Fruit fly (Drosophila melanogaster) whole organism, wandering third instar larva: ENCODE measurements around the gene Unc50.

Source experiments
- Abd-B ChIP-seq: fragments of >200 bp; optimal IDR thresholded peaks from 2 replicates; lab custom pipeline; 2017; ENCODE audit warnings: missing biosample characterization, missing genetic modification characterization
- CG32264 ChIP-seq: fragments of 200-800 bp; sonication (Bioruptor generic); optimal IDR thresholded peaks from 2 replicates; lab custom pipeline; 2016; ENCODE audit warnings: missing biosample characterization, missing genetic modification characterization
- CG9705 ChIP-seq: fragments of 200-800 bp; sonication (Bioruptor generic); optimal IDR thresholded peaks from 2 replicates; lab custom pipeline; 2018; ENCODE audit warnings: missing biosample characterization, mild to moderate bottlenecking, missing genetic modification characterization
- Dfd ChIP-seq: fragments of >200 bp; optimal IDR thresholded peaks from 2 replicates; lab custom pipeline; 2017; ENCODE audit warnings: missing biosample characterization, missing genetic modification characterization
- Dif ChIP-seq: fragments of 200-275, 200-300 bp; sonication (Bioruptor generic); optimal IDR thresholded peaks from 2 replicates; lab custom pipeline; 2018; ENCODE audit warnings: missing biosample characterization, missing genetic modification characterization; ENCODE audit not compliant: partially characterized antibody
- GATAd ChIP-seq: sonication (Bioruptor generic); optimal IDR thresholded peaks from 2 replicates; lab custom pipeline; 2016; ENCODE audit warnings: missing biosample characterization, missing genetic modification characterization
- HLH106 ChIP-seq: fragments of 200-800 bp; optimal IDR thresholded peaks from 3 replicates; lab custom pipeline; 2019; ENCODE audit warnings: missing biosample characterization, mild to moderate bottlenecking, missing genetic modification characterization, moderate library complexity
- Hnf4 ChIP-seq: fragments of 200-800 bp; sonication (Bioruptor generic); optimal IDR thresholded peaks from 2 replicates; lab custom pipeline; 2016; ENCODE audit warnings: missing biosample characterization, mild to moderate bottlenecking, missing genetic modification characterization
- Hr78 ChIP-seq: fragments of >200 bp; optimal IDR thresholded peaks from 2 replicates; lab custom pipeline; 2017; ENCODE audit warnings: missing biosample characterization, missing genetic modification characterization
- Hr83 ChIP-seq: fragments of 200-300 bp; sonication (Bioruptor generic); optimal IDR thresholded peaks from 2 replicates; lab custom pipeline; 2016; ENCODE audit warnings: missing biosample characterization, mild to moderate bottlenecking, missing genetic modification characterization, moderate library complexity; ENCODE audit not compliant: poor library complexity, severe bottlenecking
- Jra ChIP-seq: sonication (Bioruptor generic); optimal IDR thresholded peaks from 2 replicates; lab custom pipeline; 2016; ENCODE audit warnings: missing biosample characterization, missing genetic modification characterization
- Mio ChIP-seq: sonication (Bioruptor generic); optimal IDR thresholded peaks from 2 replicates; lab custom pipeline; 2016; ENCODE audit warnings: missing biosample characterization, missing genetic modification characterization
- Myc ChIP-seq: fragments of >200 bp; optimal IDR thresholded peaks from 2 replicates; lab custom pipeline; 2017
- N ChIP-seq: fragments of >200 bp; optimal IDR thresholded peaks from 2 replicates; lab custom pipeline; 2018; ENCODE audit warnings: missing biosample characterization, missing external identifiers, missing genetic modification characterization
- OdsH ChIP-seq: fragments of 200-800 bp; sonication (Bioruptor generic); optimal IDR thresholded peaks from 2 replicates; lab custom pipeline; 2016; ENCODE audit warnings: missing biosample characterization, mild to moderate bottlenecking, missing genetic modification characterization
- Rel ChIP-seq, 2 experiments: fragments of 200-800 bp; sonication (Bioruptor generic) in 1 of 2; optimal IDR thresholded peaks; 2 replicates in 1 of 2; 3 replicates in 1 of 2; lab custom pipeline; 2016 to 2019; ENCODE audit warnings: mild to moderate bottlenecking in 2 of 2, missing biosample characterization in 2 of 2, missing genetic modification characterization in 2 of 2, moderate library complexity in 1 of 2
- Sp1 ChIP-seq: fragments of 200-800 bp; sonication (Bioruptor generic); optimal IDR thresholded peaks from 3 replicates; lab custom pipeline; 2019; ENCODE audit warnings: missing biosample characterization, mild to moderate bottlenecking, missing genetic modification characterization, moderate library complexity
- br ChIP-seq: fragments of 200-800 bp; sonication (Bioruptor generic); optimal IDR thresholded peaks from 2 replicates; lab custom pipeline; 2016; ENCODE audit warnings: missing biosample characterization, missing genetic modification characterization
- brk ChIP-seq: fragments of 200-800 bp; sonication (Bioruptor generic); optimal IDR thresholded peaks from 2 replicates; lab custom pipeline; 2016; ENCODE audit warnings: missing biosample characterization, mild to moderate bottlenecking, missing genetic modification characterization
- dl ChIP-seq, 2 experiments: fragments of 175-275, 200-275 bp in 1 of 2; fragments of 200-275 bp in 1 of 2; sonication (Bioruptor generic); optimal IDR thresholded peaks; lab custom pipeline; 2018; ENCODE audit warnings: mild to moderate bottlenecking in 2 of 2, missing biosample characterization in 2 of 2, missing genetic modification characterization in 2 of 2, moderate library complexity in 2 of 2; ENCODE audit not compliant: partially characterized antibody in 2 of 2, insufficient read depth in 1 of 2
- dmrt93B ChIP-seq: fragments of 200-800 bp; sonication (Bioruptor generic); optimal IDR thresholded peaks from 2 replicates; lab custom pipeline; 2018; ENCODE audit warnings: missing biosample characterization, mild to moderate bottlenecking, missing genetic modification characterization
- dsf ChIP-seq: sonication (Bioruptor generic); optimal IDR thresholded peaks from 2 replicates; lab custom pipeline; 2016; ENCODE audit warnings: missing biosample characterization, missing genetic modification characterization, borderline replicate concordance
- ey ChIP-seq: fragments of 200-800 bp; sonication (Bioruptor generic); optimal IDR thresholded peaks from 2 replicates; lab custom pipeline; 2016; ENCODE audit warnings: missing biosample characterization, missing genetic modification characterization
- foxo ChIP-seq, 2 experiments: fragments of 200-800 bp; sonication (Bioruptor generic); optimal IDR thresholded peaks; 2 replicates in 1 of 2; 3 replicates in 1 of 2; lab custom pipeline; 2016 to 2017; ENCODE audit warnings: missing biosample characterization in 2 of 2, missing genetic modification characterization in 2 of 2
- fru ChIP-seq: fragments of 200-800 bp; sonication (Bioruptor generic); optimal IDR thresholded peaks from 3 replicates; lab custom pipeline; 2016; ENCODE audit warnings: missing biosample characterization, mild to moderate bottlenecking, missing genetic modification characterization
- h ChIP-seq: fragments of 200-800 bp; sonication (Bioruptor generic); optimal IDR thresholded peaks from 3 replicates; lab custom pipeline; 2016; ENCODE audit warnings: missing biosample characterization, mild to moderate bottlenecking, missing genetic modification characterization
- jim ChIP-seq: fragments of 175-275, 200-325 bp; sonication (Bioruptor generic); optimal IDR thresholded peaks from 2 replicates; lab custom pipeline; 2016; ENCODE audit warnings: missing biosample characterization, mild to moderate bottlenecking, missing genetic modification characterization
- lola ChIP-seq: fragments of >200 bp; optimal IDR thresholded peaks from 2 replicates; lab custom pipeline; 2017; ENCODE audit warnings: missing biosample characterization, missing genetic modification characterization
- pan ChIP-seq: fragments of >200 bp; optimal IDR thresholded peaks from 2 replicates; lab custom pipeline; 2017
- psq ChIP-seq: fragments of 200-800 bp; sonication (Bioruptor generic); optimal IDR thresholded peaks from 3 replicates; lab custom pipeline; 2017; ENCODE audit warnings: missing biosample characterization, mild to moderate bottlenecking, missing genetic modification characterization, moderate library complexity
- rgr ChIP-seq: fragments of 200-800 bp; sonication (Bioruptor generic); optimal IDR thresholded peaks from 3 replicates; lab custom pipeline; 2016; ENCODE audit warnings: missing biosample characterization, mild to moderate bottlenecking, missing genetic modification characterization
- sage ChIP-seq: fragments of 200-800 bp; sonication (Bioruptor generic); optimal IDR thresholded peaks from 2 replicates; lab custom pipeline; 2016; ENCODE audit warnings: missing biosample characterization, mild to moderate bottlenecking, missing genetic modification characterization
- sv ChIP-seq: fragments of 200-800 bp; sonication (Bioruptor generic); optimal IDR thresholded peaks from 3 replicates; lab custom pipeline; 2016; ENCODE audit warnings: missing biosample characterization, missing genetic modification characterization
- tai ChIP-seq: sonication (Bioruptor generic); optimal IDR thresholded peaks from 2 replicates; lab custom pipeline; 2016; ENCODE audit warnings: missing biosample characterization, missing genetic modification characterization
- usp ChIP-seq: fragments of >200 bp; optimal IDR thresholded peaks from 2 replicates; lab custom pipeline; 2017; ENCODE audit warnings: missing biosample characterization, missing genetic modification characterization
- woc ChIP-seq: sonication (Bioruptor generic); optimal IDR thresholded peaks from 2 replicates; lab custom pipeline; 2016; ENCODE audit warnings: missing biosample characterization, mild to moderate bottlenecking, missing genetic modification characterization

Gene Unc50

DNA sequence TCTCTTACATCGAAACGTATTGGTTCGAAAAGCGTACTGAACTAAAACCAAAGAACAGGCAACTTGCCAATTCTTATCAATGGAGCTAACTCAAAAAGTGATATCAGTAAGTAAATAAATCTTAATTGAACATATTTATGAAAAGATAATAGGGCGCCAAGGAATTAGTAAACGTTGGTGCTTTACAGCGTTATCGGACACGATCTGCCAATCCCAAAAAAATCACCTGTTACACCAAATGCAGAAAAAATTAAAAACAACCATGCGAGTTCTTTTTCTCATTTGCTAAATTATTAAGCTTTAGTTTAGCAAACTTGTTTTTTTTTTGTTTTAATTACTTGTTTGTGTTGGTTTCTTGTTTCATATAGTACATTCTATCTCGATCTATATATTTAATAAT is 21.7 kb downstream of the Unc50 start, which contains the start of gene CG42489:
TSS of gene CG42489 (minus strand) at position 101 of the 400 bp plus-strand sequence.
- TF ChIP-seq Sp1 (GFP tag; lab: Kevin White, UChicago), result no peak
- no peak for TF ChIP-seq br
- no peak for TF ChIP-seq Hr83 (GFP tag; lab: Kevin White, UChicago)
- no peak for TF ChIP-seq Jra
- TF ChIP-seq CG32264 (GFP tag; lab: Kevin White, UChicago), result no peak
- no peak for TF ChIP-seq Rel (GFP tag; optimal IDR thresholded peaks at IDR 0.05; lab: Kevin White, UChicago)
- TF ChIP-seq Rel (tag; optimal IDR thresholded peaks at IDR 0.05; lab: Kevin White, UChicago), result no peak
- TF ChIP-seq Hr78 (GFP tag; lab: Kevin White, UChicago), result no peak

DNA sequence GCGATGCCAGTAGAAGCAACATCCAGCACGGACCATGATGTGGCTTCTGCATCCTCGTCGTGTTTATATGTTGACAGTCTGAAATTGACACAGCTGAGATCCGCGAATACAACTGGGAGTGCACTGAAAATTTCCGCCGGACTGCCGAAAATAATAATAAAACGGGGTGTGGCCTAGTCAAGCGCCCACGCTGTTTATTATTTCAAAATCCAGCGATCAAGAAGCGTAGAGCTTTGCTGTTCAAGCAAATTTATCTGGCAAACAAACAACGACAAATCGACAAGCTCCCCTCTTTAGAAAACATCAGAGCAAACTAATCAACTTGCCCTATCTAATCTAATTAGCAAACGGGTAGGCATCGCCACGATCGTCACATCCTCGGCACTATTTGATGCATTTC is 22.4 kb downstream of the Unc50 start:
- TF ChIP-seq Abd-B (no peak), ey (GFP tag; lab: Kevin White, UChicago) (no peak), Hr83 (GFP tag; lab: Kevin White, UChicago) (peak; percentile 89), Dif (GFP tag; lab: Kevin White, UChicago) (no peak), usp (GFP tag; lab: Kevin White, UChicago) (no peak), foxo (GFP tag; optimal IDR thresholded peaks at IDR 0.05; lab: Kevin White, UChicago) (peak in 1 of 2 experiments; percentile 14), br (peak; percentile 25), h (peak; percentile 55), Hnf4 (no peak)
- TF ChIP-seq, all 38 proteins: peak for 4

dm6 chr3R:8652731-8653130 is 23.7 kb downstream of the Unc50 start, which contains the start of the genes Sys1 and Dhod:
Gene Sys1 (plus strand): TSS chr3R:8652821.
Gene Dhod (minus strand): TSS chr3R:8652916.
- TF ChIP-seq Hnf4 (peak; percentile 87), Dfd (GFP tag; lab: Kevin White, UChicago) (no peak), h (peak; percentile 91), jim (peak; percentile 75), Jra (peak; percentile 93), brk (peak; percentile 75), GATAd (GFP tag; lab: Kevin White, UChicago) (peak; percentile 70), fru (GFP tag; lab: Kevin White, UChicago) (peak; percentile 83), Abd-B (no peak), sv (peak; percentile 64), CG9705 (GFP tag; lab: Kevin White, UChicago) (peak; percentile 61), ey (GFP tag; lab: Kevin White, UChicago) (peak; percentile 86), tai (GFP tag; lab: Kevin White, UChicago) (no peak), OdsH (GFP tag; lab: Kevin White, UChicago) (peak; percentile 80), dmrt93B (GFP tag; lab: Kevin White, UChicago) (peak; percentile 34), pan (no peak), foxo (GFP tag; optimal IDR thresholded peaks at IDR 0.05; lab: Kevin White, UChicago) (peak in 1 of 2 experiments; percentile 89), Rel (GFP tag; optimal IDR thresholded peaks at IDR 0.05; lab: Kevin White, UChicago) (no peak), Rel (tag; optimal IDR thresholded peaks at IDR 0.05; lab: Kevin White, UChicago) (peak; percentile 7), N (GFP tag; lab: Kevin White, UChicago) (no peak), woc (peak; percentile 83), Hr83 (GFP tag; lab: Kevin White, UChicago) (peak; percentile 84), dsf (GFP tag; lab: Kevin White, UChicago) (peak; percentile 40), Myc (lab: Kevin White, UChicago) (no peak), HLH106 (tag; lab: Kevin White, UChicago) (peak; percentile 65), sage (GFP tag; lab: Kevin White, UChicago) (peak; percentile 33), CG32264 (GFP tag; lab: Kevin White, UChicago) (peak; percentile 15), br (peak; percentile 83), Mio (GFP tag; lab: Kevin White, UChicago) (peak; percentile 47), dl (GFP tag; optimal IDR thresholded peaks at IDR 0.05; lab: Kevin White, UChicago; ENCODE audit: insufficient read depth in 1 of 2, partially characterized antibody in 2 of 2) (no peak), lola (no peak), rgr (GFP tag; lab: Kevin White, UChicago) (peak; percentile 88), psq (GFP tag; lab: Kevin White, UChicago) (peak; percentile 75), Sp1 (GFP tag; lab: Kevin White, UChicago) (peak; percentile 57)
